1 fruit fly cellular context compared by ENCODE assay signal in the genomic region with DNA sequence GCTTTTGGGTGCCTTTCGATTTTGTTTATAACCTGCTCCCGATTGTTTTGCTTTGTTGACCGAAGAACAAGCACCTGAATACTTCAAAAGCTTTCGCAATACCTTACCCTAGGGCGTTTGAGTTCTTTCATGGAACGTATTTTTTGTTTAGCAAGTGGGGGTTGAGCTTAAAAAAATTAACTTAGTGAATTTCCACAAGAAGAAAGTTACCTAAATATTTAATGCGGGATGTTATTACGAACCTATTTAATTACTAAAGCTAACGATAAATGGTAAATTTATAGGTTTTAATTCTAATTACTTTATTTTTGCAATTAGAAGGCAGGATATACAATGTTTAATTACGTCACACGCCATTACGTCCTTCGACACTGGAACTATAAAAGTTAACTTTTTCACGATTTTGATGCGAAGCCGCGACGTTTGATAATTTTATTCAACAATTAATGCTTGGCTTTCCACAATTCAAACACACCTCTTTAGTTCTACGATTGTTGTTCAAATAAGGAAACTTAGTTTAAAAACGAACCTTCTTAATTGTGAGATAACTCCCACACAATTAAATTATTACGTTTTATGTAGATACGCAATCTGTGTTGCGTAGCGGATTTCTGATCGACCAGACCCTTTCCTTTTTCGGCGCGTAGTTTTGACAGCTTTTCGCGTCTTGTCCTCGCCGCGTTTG.
TF ChIP-seq lines count a peak whose summit lies in the region.

No protein-coding gene starts in this region.

TF ChIP-seq in whole organism, embryonic, 481 proteins besides CTCF, POLR2A, EP300 and RAD21 (continued from another document):
- TF ChIP-seq ind (GFP tag; optimal IDR thresholded peaks at IDR 0.05; lab: Kevin White, UChicago) (peak; percentile 44), ranshi (GFP tag; IDR thresholded peaks at IDR 0.05; lab: Robert Waterston, UW) (no peak), Ravus (GFP tag; IDR thresholded peaks at IDR 0.05; lab: Robert Waterston, UW) (no peak), org-1 (GFP tag; optimal IDR thresholded peaks at IDR 0.05; lab: Kevin White, UChicago) (peak; percentile 7), CG12104 (GFP tag; optimal IDR thresholded peaks at IDR 0.05; lab: Kevin White, UChicago) (peak; percentile 51), Camta (GFP tag; optimal IDR thresholded peaks at IDR 0.05; lab: Kevin White, UChicago) (no peak), CG6254 (GFP tag; optimal IDR thresholded peaks at IDR 0.05; lab: Kevin White, UChicago) (no peak), peb (GFP tag; IDR thresholded peaks at IDR 0.05; lab: Robert Waterston, UW) (no peak), gem (tag; optimal IDR thresholded peaks at IDR 0.05; lab: Kevin White, UChicago) (peak; percentile 48), CG7839 (tag; optimal IDR thresholded peaks at IDR 0.05; lab: Kevin White, UChicago) (peak; percentile 48), CG30020 (tag; optimal IDR thresholded peaks at IDR 0.05; lab: Kevin White, UChicago) (no peak), CG13624 (GFP tag; optimal IDR thresholded peaks at IDR 0.05; lab: Kevin White, UChicago) (peak; percentile 39), CG10979 (tag; optimal IDR thresholded peaks at IDR 0.05; lab: Kevin White, UChicago) (no peak), Dref (GFP tag; IDR thresholded peaks at IDR 0.05; lab: Robert Waterston, UW) (no peak), sd (tag; optimal IDR thresholded peaks at IDR 0.05; lab: Kevin White, UChicago) (no peak), cad (GFP tag; optimal IDR thresholded peaks at IDR 0.05; lab: Kevin White, UChicago) (no peak), Lim3 (GFP tag; IDR thresholded peaks at IDR 0.05; lab: Robert Waterston, UW) (no peak), Adf1 (GFP tag; IDR thresholded peaks at IDR 0.05; lab: Robert Waterston, UW) (no peak), CG7987 (GFP tag; optimal IDR thresholded peaks at IDR 0.05; lab: Kevin White, UChicago) (no peak), CG13775 (GFP tag; optimal IDR thresholded peaks at IDR 0.05; lab: Kevin White, UChicago) (peak; percentile 57), Dip3 (GFP tag; optimal IDR thresholded peaks at IDR 0.05; lab: Kevin White, UChicago) (peak; percentile 52), bcd (GFP tag; optimal IDR thresholded peaks at IDR 0.05; lab: Kevin White, UChicago) (peak; percentile 48), Eip74EF (GFP tag; optimal IDR thresholded peaks at IDR 0.05; lab: Kevin White, UChicago) (no peak), CG13424 (tag; optimal IDR thresholded peaks at IDR 0.05; lab: Kevin White, UChicago) (no peak), NfI (GFP tag; optimal IDR thresholded peaks at IDR 0.05; lab: Kevin White, UChicago) (peak; percentile 51), CG17328 (GFP tag; IDR thresholded peaks at IDR 0.05; lab: Robert Waterston, UW) (0 out of 2 replicates have a peak, but pooled peaks have one; percentile 13), CG9932 (GFP tag; IDR thresholded peaks at IDR 0.05; lab: Robert Waterston, UW) (peak; percentile 70), CG12659 (GFP tag; optimal IDR thresholded peaks at IDR 0.05; lab: Kevin White, UChicago) (peak; percentile 37), CG12769 (tag; optimal IDR thresholded peaks at IDR 0.05; lab: Kevin White, UChicago) (no peak), salm (tag; optimal IDR thresholded peaks at IDR 0.05; lab: Kevin White, UChicago) (no peak), btn (GFP tag; optimal IDR thresholded peaks at IDR 0.05; lab: Kevin White, UChicago) (no peak), CG3163 (GFP tag; optimal IDR thresholded peaks at IDR 0.05; lab: Kevin White, UChicago) (no peak), Tbp (GFP tag; optimal IDR thresholded peaks at IDR 0.05; lab: Kevin White, UChicago) (no peak), Sry-β (GFP tag; optimal IDR thresholded peaks at IDR 0.05; lab: Kevin White, UChicago) (no peak), CG10274 (GFP tag; optimal IDR thresholded peaks at IDR 0.05; lab: Kevin White, UChicago) (peak; percentile 98), exex (tag; optimal IDR thresholded peaks at IDR 0.05; lab: Kevin White, UChicago) (peak; percentile 0), CG12299 (tag; optimal IDR thresholded peaks at IDR 0.05; lab: Kevin White, UChicago) (no peak), gro (GFP tag; optimal IDR thresholded peaks at IDR 0.05; lab: Kevin White, UChicago) (peak; percentile 2), CG16815 (GFP tag; optimal IDR thresholded peaks at IDR 0.05; lab: Kevin White, UChicago) (peak; percentile 52), CG14965 (GFP tag; optimal IDR thresholded peaks at IDR 0.05; lab: Kevin White, UChicago; ENCODE audit: borderline replicate concordance) (no peak), CG10654 (GFP tag; optimal IDR thresholded peaks at IDR 0.05; lab: Kevin White, UChicago) (no peak), CG10147 (GFP tag; optimal IDR thresholded peaks at IDR 0.05; lab: Kevin White, UChicago) (peak; percentile 13), CG6854 (GFP tag; optimal IDR thresholded peaks at IDR 0.05; lab: Kevin White, UChicago) (peak; percentile 3), vnd (GFP tag; IDR thresholded peaks at IDR 0.05; lab: Robert Waterston, UW; ENCODE audit: partially characterized antibody) (no peak), Ada2b (GFP tag; IDR thresholded peaks at IDR 0.05; lab: Robert Waterston, UW) (no peak), da (GFP tag; optimal IDR thresholded peaks at IDR 0.05; lab: Kevin White, UChicago) (no peak), rib (GFP tag; IDR thresholded peaks at IDR 0.05; lab: Robert Waterston, UW) (no peak), Hmx (GFP tag; optimal IDR thresholded peaks at IDR 0.05; lab: Kevin White, UChicago) (no peak), chn (GFP tag; optimal IDR thresholded peaks at IDR 0.05; lab: Kevin White, UChicago) (no peak), NK7.1 (GFP tag; optimal IDR thresholded peaks at IDR 0.05; lab: Kevin White, UChicago) (no peak), CG14667 (GFP tag; IDR thresholded peaks at IDR 0.05; lab: Robert Waterston, UW) (no peak), lola (GFP tag; optimal IDR thresholded peaks at IDR 0.05; lab: Kevin White, UChicago) (no peak), schlank (tag; optimal IDR thresholded peaks at IDR 0.05; lab: Kevin White, UChicago) (no peak), CG2678 (tag; optimal IDR thresholded peaks at IDR 0.05; lab: Kevin White, UChicago) (peak; percentile 61), Hr51 (GFP tag; optimal IDR thresholded peaks at IDR 0.05; lab: Kevin White, UChicago) (no peak), ro (GFP tag; IDR thresholded peaks at IDR 0.05; lab: Robert Waterston, UW) (no peak), nerfin-2 (GFP tag; IDR thresholded peaks at IDR 0.05; lab: Robert Waterston, UW; ENCODE audit: partially characterized antibody) (no peak), unc-4 (GFP tag; IDR thresholded peaks at IDR 0.05; lab: Robert Waterston, UW; ENCODE audit: partially characterized antibody) (no peak), pan (optimal IDR thresholded peaks at IDR 0.05; lab: Kevin White, UChicago) (no peak), pan (GFP tag; optimal IDR thresholded peaks at IDR 0.05 in 1 of 2, IDR thresholded peaks at IDR 0.05 in 1 of 2) (peak in 1 of 2 experiments; percentile 13), CG11085 (GFP tag; IDR thresholded peaks at IDR 0.05; lab: Robert Waterston, UW) (no peak), Meics (GFP tag; optimal IDR thresholded peaks at IDR 0.05; lab: Kevin White, UChicago) (peak; percentile 77), CG9817 (tag; optimal IDR thresholded peaks at IDR 0.05; lab: Kevin White, UChicago) (peak; percentile 51), sima (GFP tag; optimal IDR thresholded peaks at IDR 0.05; lab: Kevin White, UChicago) (no peak), Sox100B (GFP tag; optimal IDR thresholded peaks at IDR 0.05; lab: Kevin White, UChicago) (peak; percentile 44), Deaf1 (tag; optimal IDR thresholded peaks at IDR 0.05; lab: Kevin White, UChicago) (no peak), CG12236 (GFP tag; optimal IDR thresholded peaks at IDR 0.05; lab: Kevin White, UChicago) (no peak), CG2875 (GFP tag; optimal IDR thresholded peaks at IDR 0.05; lab: Kevin White, UChicago) (no peak), Side (GFP tag; optimal IDR thresholded peaks at IDR 0.05; lab: Kevin White, UChicago) (no peak), sna (GFP tag; IDR thresholded peaks at IDR 0.05; lab: Robert Waterston, UW; ENCODE audit: partially characterized antibody) (no peak), Poxn (GFP tag; IDR thresholded peaks at IDR 0.05; lab: Robert Waterston, UW) (0 out of 2 replicates have a peak, but pooled peaks have one; percentile 26), Dad (GFP tag; optimal IDR thresholded peaks at IDR 0.05; lab: Kevin White, UChicago) (peak; percentile 7), pita (GFP tag; optimal IDR thresholded peaks at IDR 0.05; lab: Kevin White, UChicago) (no peak), CG2129 (GFP tag; IDR thresholded peaks at IDR 0.05; lab: Robert Waterston, UW; ENCODE audit: partially characterized antibody) (no peak), CG11723 (GFP tag; optimal IDR thresholded peaks at IDR 0.05; lab: Kevin White, UChicago) (peak; percentile 44), CG1024 (GFP tag; IDR thresholded peaks at IDR 0.05; lab: Robert Waterston, UW) (peak; percentile 22; the same call in 1 of the 2 replicates), pfk (GFP tag; optimal IDR thresholded peaks at IDR 0.05; lab: Kevin White, UChicago) (no peak), CG8290 (GFP tag; optimal IDR thresholded peaks at IDR 0.05; lab: Kevin White, UChicago) (no peak), CG8290 (tag; optimal IDR thresholded peaks at IDR 0.05; lab: Kevin White, UChicago) (peak in 1 of 2 experiments; percentile 48), CG17802 (tag; optimal IDR thresholded peaks at IDR 0.05; lab: Kevin White, UChicago) (no peak), CG15011 (GFP tag; optimal IDR thresholded peaks at IDR 0.05; lab: Kevin White, UChicago) (peak; percentile 12), Awh (GFP tag; IDR thresholded peaks at IDR 0.05; lab: Robert Waterston, UW) (no peak), Stat92E (GFP tag; optimal IDR thresholded peaks at IDR 0.05; lab: Kevin White, UChicago) (no peak), ssp (GFP tag; IDR thresholded peaks at IDR 0.05; lab: Robert Waterston, UW) (no peak), CG4730 (GFP tag; IDR thresholded peaks at IDR 0.05; lab: Robert Waterston, UW) (no peak), ttk (GFP tag; IDR thresholded peaks at IDR 0.05; lab: Robert Waterston, UW) (no peak), bowl (GFP tag; IDR thresholded peaks at IDR 0.05; lab: Robert Waterston, UW) (no peak), sens (GFP tag; lab: Kevin White, UChicago) (peak; percentile 78), Hsf (GFP tag; optimal IDR thresholded peaks at IDR 0.05; lab: Kevin White, UChicago) (peak; percentile 22), hbn (GFP tag; IDR thresholded peaks at IDR 0.05; lab: Robert Waterston, UW; ENCODE audit: partially characterized antibody) (no peak), Atf3 (GFP tag; optimal IDR thresholded peaks at IDR 0.05; lab: Kevin White, UChicago) (no peak), Usf (GFP tag; optimal IDR thresholded peaks at IDR 0.05; lab: Kevin White, UChicago) (peak; percentile 48), gt (GFP tag; IDR thresholded peaks at IDR 0.05; lab: Robert Waterston, UW) (no peak), usp (GFP tag; optimal IDR thresholded peaks at IDR 0.05; lab: Kevin White, UChicago) (no peak), ems (GFP tag; optimal IDR thresholded peaks at IDR 0.05; lab: Kevin White, UChicago) (peak; percentile 3), danr (GFP tag; IDR thresholded peaks at IDR 0.05; lab: Robert Waterston, UW) (no peak), CG8359 (GFP tag; optimal IDR thresholded peaks at IDR 0.05; lab: Kevin White, UChicago; ENCODE audit: borderline replicate concordance) (no peak), stwl (tag; optimal IDR thresholded peaks at IDR 0.05; lab: Kevin White, UChicago) (no peak), CG11247 (GFP tag; IDR thresholded peaks at IDR 0.05; lab: Robert Waterston, UW) (no peak), CG34422 (GFP tag; IDR thresholded peaks at IDR 0.05; lab: Robert Waterston, UW) (no peak), Hr78 (GFP tag; optimal IDR thresholded peaks at IDR 0.05; lab: Kevin White, UChicago) (no peak), croc (GFP tag; conservative IDR thresholded peaks at IDR 0.05; lab: Robert Waterston, UW) (no peak), CG8089 (GFP tag; optimal IDR thresholded peaks at IDR 0.05; lab: Kevin White, UChicago) (no peak), Atf6 (GFP tag; IDR thresholded peaks at IDR 0.05; lab: Robert Waterston, UW) (peak; percentile 23; the same call in 1 of the 2 replicates), Nf-YC (tag; optimal IDR thresholded peaks at IDR 0.05; lab: Kevin White, UChicago) (no peak)
